Worm (Caenorhabditis elegans) whole organism, L1 larva: ENCODE measurements around the gene golg-2.

Source experiments
- C04F5.9 ChIP-seq: sonication (generic microtip); optimal IDR thresholded peaks from 2 replicates; lab custom pipeline; 2016; ENCODE audit warnings: missing genetic modification characterization, missing compliant biosample characterization
- C16A3.4 ChIP-seq: fragments of 150-350 bp; optimal IDR thresholded peaks from 2 replicates; lab custom pipeline; 2014; ENCODE audit warnings: missing biosample characterization, missing genetic modification characterization
- C34B4.2 ChIP-seq: sonication (generic microtip); optimal IDR thresholded peaks from 2 replicates; lab custom pipeline; 2017; ENCODE audit warnings: mild to moderate bottlenecking, missing genetic modification characterization, missing compliant biosample characterization
- Y116A8C.19 ChIP-seq: sonication (generic microtip); optimal IDR thresholded peaks from 2 replicates; lab custom pipeline; 2016; ENCODE audit warnings: missing compliant biosample characterization, missing genetic modification characterization, borderline replicate concordance
- aha-1 ChIP-seq: fragments of 150-350 bp; optimal IDR thresholded peaks from 2 replicates; lab custom pipeline; 2014; ENCODE audit warnings: missing biosample characterization, missing genetic modification characterization
- ama-1 ChIP-seq: fragments of 150-350 bp; optimal IDR thresholded peaks from 2 replicates; lab custom pipeline; 2014
- blmp-1 ChIP-seq: fragments of 150-350 bp; optimal IDR thresholded peaks from 2 replicates; lab custom pipeline; 2014; ENCODE audit warnings: missing biosample characterization, missing genetic modification characterization
- ceh-8 ChIP-seq: fragments of 200-800 bp; sonication (Bioruptor generic); optimal IDR thresholded peaks from 2 replicates; lab custom pipeline; 2018; ENCODE audit warnings: mild to moderate bottlenecking, missing genetic modification characterization, moderate library complexity, missing compliant biosample characterization
- ceh-82 ChIP-seq, 3 experiments: fragments of 150-350 bp in 1 of 3; sonication (generic microtip) in 2 of 3; optimal IDR thresholded peaks; 2 replicates each; lab custom pipeline; 2014 to 2017; ENCODE audit warnings: missing biosample characterization in 3 of 3, missing genetic modification characterization in 3 of 3
- ceh-90 ChIP-seq: sonication (generic microtip); optimal IDR thresholded peaks from 2 replicates; lab custom pipeline; 2016; ENCODE audit warnings: missing genetic modification characterization, missing compliant biosample characterization
- dpl-1 ChIP-seq, 3 experiments: fragments of 150-350 bp in 2 of 3; sonication (generic microtip) in 1 of 3; optimal IDR thresholded peaks; 2 replicates each; lab custom pipeline; 2014 to 2017; ENCODE audit warnings: missing biosample characterization in 3 of 3, missing genetic modification characterization in 3 of 3, missing genetic modification reagents in 3 of 3
- efl-1 ChIP-seq, 4 experiments: fragments of 150-350 bp; optimal IDR thresholded peaks in 3 of 4; peaks in 1 of 4; 1 replicate in 1 of 4; 2 replicates in 3 of 4; lab custom pipeline; 2014; ENCODE audit warnings: missing biosample characterization in 2 of 4, missing genetic modification characterization in 2 of 4, missing genetic modification reagents in 2 of 4
- efl-3 ChIP-seq: fragments of 200-800 bp; sonication (Bioruptor generic); optimal IDR thresholded peaks from 2 replicates; lab custom pipeline; 2018; ENCODE audit warnings: mild to moderate bottlenecking, missing genetic modification characterization, missing compliant biosample characterization
- egl-27 ChIP-seq, 2 experiments: fragments of 150-350 bp in 1 of 2; sonication (generic microtip); optimal IDR thresholded peaks; 3 replicates each; lab custom pipeline; 2017 to 2018; ENCODE audit warnings: missing biosample characterization in 2 of 2, missing genetic modification characterization in 2 of 2, missing genetic modification reagents in 2 of 2
- fkh-4 ChIP-seq: sonication (generic microtip); optimal IDR thresholded peaks from 2 replicates; lab custom pipeline; 2016; ENCODE audit warnings: missing compliant biosample characterization, missing genetic modification characterization, borderline replicate concordance
- fkh-8 ChIP-seq: sonication (generic microtip); optimal IDR thresholded peaks from 2 replicates; lab custom pipeline; 2016; ENCODE audit warnings: mild to moderate bottlenecking, missing genetic modification characterization, missing compliant biosample characterization
- hlh-4 ChIP-seq: sonication (generic microtip); optimal IDR thresholded peaks from 2 replicates; lab custom pipeline; 2016; ENCODE audit warnings: mild to moderate bottlenecking, missing genetic modification characterization, missing compliant biosample characterization
- hpl-2 ChIP-seq: fragments of 150-350 bp; optimal IDR thresholded peaks from 2 replicates; lab custom pipeline; 2014; ENCODE audit warnings: missing biosample characterization, missing genetic modification reagents, missing genetic modification characterization
- irx-1 ChIP-seq: sonication (generic microtip); optimal IDR thresholded peaks from 2 replicates; lab custom pipeline; 2016; ENCODE audit warnings: missing genetic modification characterization, missing compliant biosample characterization
- isw-1 ChIP-seq: fragments of 200-800 bp; sonication (Bioruptor generic); IDR thresholded peaks from 2 replicates; pipeline ENCODE4 v1.3.6; 2022; ENCODE audit warnings: missing genetic modification characterization, missing compliant biosample characterization
- jun-1 ChIP-seq: fragments of 150-350 bp; optimal IDR thresholded peaks from 2 replicates; lab custom pipeline; 2014; ENCODE audit warnings: missing biosample characterization, missing genetic modification reagents, missing genetic modification characterization
- lin-13 ChIP-seq: fragments of 150-350 bp; optimal IDR thresholded peaks from 2 replicates; lab custom pipeline; 2014; ENCODE audit warnings: missing biosample characterization, missing genetic modification reagents, missing genetic modification characterization
- lin-14 ChIP-seq: fragments of 200-800 bp; sonication (Bioruptor generic); optimal IDR thresholded peaks from 2 replicates; lab custom pipeline; 2018; ENCODE audit warnings: mild to moderate bottlenecking, missing genetic modification characterization, moderate library complexity, missing compliant biosample characterization
- lsy-2 ChIP-seq, 2 experiments: fragments of 150-350 bp; optimal IDR thresholded peaks; 2 replicates each; lab custom pipeline; 2014; ENCODE audit warnings: missing biosample characterization in 2 of 2, missing genetic modification characterization in 2 of 2
- mab-9 ChIP-seq: fragments of 200-800 bp; sonication (Bioruptor generic); IDR thresholded peaks from 2 replicates; pipeline ENCODE4 v1.3.6; 2022; ENCODE audit warnings: missing genetic modification reagents, missing genetic modification characterization, missing compliant biosample characterization
- mef-2 ChIP-seq: fragments of 150-350 bp; optimal IDR thresholded peaks from 2 replicates; lab custom pipeline; 2014; ENCODE audit warnings: missing biosample characterization, missing genetic modification characterization
- mep-1 ChIP-seq: fragments of 150-350 bp; optimal IDR thresholded peaks from 2 replicates; lab custom pipeline; 2014; ENCODE audit warnings: missing biosample characterization, missing genetic modification characterization
- nhr-11 ChIP-seq: fragments of 150-350 bp; optimal IDR thresholded peaks from 2 replicates; lab custom pipeline; 2014; ENCODE audit warnings: missing biosample characterization, missing genetic modification characterization
- nhr-12 ChIP-seq: sonication (generic microtip); optimal IDR thresholded peaks from 2 replicates; lab custom pipeline; 2017; ENCODE audit warnings: missing biosample characterization, missing genetic modification characterization
- nhr-28 ChIP-seq: fragments of 150-350 bp; optimal IDR thresholded peaks from 2 replicates; lab custom pipeline; 2014; ENCODE audit warnings: missing biosample characterization, missing genetic modification characterization
- nhr-47 ChIP-seq: sonication (generic microtip); optimal IDR thresholded peaks from 2 replicates; lab custom pipeline; 2016; ENCODE audit warnings: mild to moderate bottlenecking, missing genetic modification characterization, moderate library complexity, missing compliant biosample characterization
- nhr-71 ChIP-seq: sonication (generic microtip); optimal IDR thresholded peaks from 2 replicates; lab custom pipeline; 2016; ENCODE audit warnings: mild to moderate bottlenecking, missing genetic modification characterization, moderate library complexity, missing compliant biosample characterization
- nhr-76 ChIP-seq: sonication (generic microtip); optimal IDR thresholded peaks from 2 replicates; lab custom pipeline; 2017; ENCODE audit warnings: missing biosample characterization, missing genetic modification characterization
- nhr-77 ChIP-seq: fragments of 150-350 bp; optimal IDR thresholded peaks from 2 replicates; lab custom pipeline; 2014; ENCODE audit warnings: missing biosample characterization, missing genetic modification characterization
- nhr-85 ChIP-seq: sonication (generic microtip); peaks from one replicate; lab custom pipeline; 2016; ENCODE audit warnings: missing genetic modification characterization, inconsistent platforms, missing compliant biosample characterization
- nhr-90 ChIP-seq: sonication (generic microtip); optimal IDR thresholded peaks from 2 replicates; lab custom pipeline; 2016; ENCODE audit warnings: mild to moderate bottlenecking, missing genetic modification characterization, missing compliant biosample characterization; ENCODE audit not compliant: poor library complexity
- pax-3 ChIP-seq: fragments of 200-800 bp; sonication (Bioruptor generic); optimal IDR thresholded peaks from 2 replicates; lab custom pipeline; 2018; ENCODE audit warnings: mild to moderate bottlenecking, missing genetic modification characterization, moderate library complexity, missing compliant biosample characterization
- rnt-1 ChIP-seq: sonication (generic microtip); optimal IDR thresholded peaks from 2 replicates; lab custom pipeline; 2016; ENCODE audit warnings: mild to moderate bottlenecking, missing genetic modification characterization, moderate library complexity, missing compliant biosample characterization
- skn-1 ChIP-seq: fragments of 150-350 bp; optimal IDR thresholded peaks from 2 replicates; lab custom pipeline; 2014; ENCODE audit warnings: missing biosample characterization, missing genetic modification characterization
- snu-23 ChIP-seq: sonication (generic microtip); optimal IDR thresholded peaks from 2 replicates; lab custom pipeline; 2016; ENCODE audit warnings: missing genetic modification characterization, missing compliant biosample characterization
- sox-4 ChIP-seq: sonication (generic microtip); optimal IDR thresholded peaks from 2 replicates; lab custom pipeline; 2016; ENCODE audit warnings: missing genetic modification characterization, missing compliant biosample characterization
- sptf-1 ChIP-seq: fragments of 150-350 bp; optimal IDR thresholded peaks from 2 replicates; lab custom pipeline; 2014; ENCODE audit warnings: missing biosample characterization, missing genetic modification characterization
- swsn-7 ChIP-seq: sonication (generic microtip); optimal IDR thresholded peaks from 2 replicates; lab custom pipeline; 2016; ENCODE audit warnings: missing genetic modification characterization, missing compliant biosample characterization
- unc-62 ChIP-seq: fragments of 150-350 bp; optimal IDR thresholded peaks from 2 replicates; lab custom pipeline; 2014; ENCODE audit warnings: missing biosample characterization, missing genetic modification reagents, missing genetic modification characterization
- unc-86 ChIP-seq: sonication (generic microtip); optimal IDR thresholded peaks from 2 replicates; lab custom pipeline; 2016; ENCODE audit warnings: missing genetic modification characterization, missing compliant biosample characterization
- xbp-1 ChIP-seq: sonication (generic microtip); optimal IDR thresholded peaks from 2 replicates; lab custom pipeline; 2016; ENCODE audit warnings: missing genetic modification characterization, missing compliant biosample characterization
- zag-1 ChIP-seq: fragments of 150-350 bp; optimal IDR thresholded peaks from 2 replicates; lab custom pipeline; 2014; ENCODE audit warnings: missing biosample characterization, missing genetic modification characterization
- ztf-11 ChIP-seq, 2 experiments: sonication (generic microtip); optimal IDR thresholded peaks; 2 replicates each; lab custom pipeline; 2016 to 2017; ENCODE audit warnings: missing genetic modification characterization in 2 of 2, missing biosample characterization in 1 of 2, missing compliant biosample characterization in 1 of 2
- ztf-4 ChIP-seq: fragments of 150-350 bp; optimal IDR thresholded peaks from 2 replicates; lab custom pipeline; 2014; ENCODE audit warnings: missing biosample characterization, missing genetic modification characterization

Gene golg-2

ce11 chrII:4998657-4999056 lies 41.2 kb downstream of the golg-2 start, which contains the start of gene F59A6.11:
TSS of gene F59A6.11 (minus strand) at chrII:4998757.
- no peak for TF ChIP-seq efl-1 (optimal IDR thresholded peaks at IDR 0.05; lab: Kevin White, UChicago)
- peak in 1 of 2 experiments; percentile 72 for TF ChIP-seq efl-1 (GFP tag; optimal IDR thresholded peaks at IDR 0.05 in 1 of 2; lab: Kevin White, UChicago)
- no peak for TF ChIP-seq unc-62 (GFP tag; lab: Kevin White, UChicago)

ce11 chrII:4994939-4995338 lies 45.0 kb downstream of the golg-2 start, which contains the start of gene rnh-1.0:
TSS of gene rnh-1.0 (plus strand) at chrII:4995327.
- TF ChIP-seq aha-1 = no peak
- no peak for TF ChIP-seq nhr-12 (tag; lab: Kevin White, UChicago)
- no peak for TF ChIP-seq irx-1 (tag; lab: Kevin White, UChicago)
- TF ChIP-seq nhr-11 = no peak
- no peak for TF ChIP-seq jun-1 (tag; lab: Kevin White, UChicago)
- TF ChIP-seq mep-1 (tag; lab: Kevin White, UChicago) = peak; percentile 47
- TF ChIP-seq snu-23 (GFP tag; lab: Kevin White, UChicago) = peak; percentile 11
- TF ChIP-seq unc-86 (tag; lab: Kevin White, UChicago) = no peak
- no peak for TF ChIP-seq ceh-90 (tag; lab: Kevin White, UChicago)
- peak; percentile 67 for TF ChIP-seq lin-14 (GFP tag; lab: Kevin White, UChicago)
- TF ChIP-seq nhr-77 (tag; lab: Kevin White, UChicago) = no peak
- no peak for TF ChIP-seq efl-1 (optimal IDR thresholded peaks at IDR 0.05; lab: Kevin White, UChicago)
- peak; percentile 9 to 93 for TF ChIP-seq efl-1 (GFP tag; optimal IDR thresholded peaks at IDR 0.05 in 1 of 2; lab: Kevin White, UChicago)
- no peak for TF ChIP-seq Y116A8C.19 (tag; lab: Kevin White, UChicago)
- TF ChIP-seq fkh-4 (tag; lab: Kevin White, UChicago) = no peak
- TF ChIP-seq nhr-85 (tag; lab: Kevin White, UChicago) = peak; percentile 74
- TF ChIP-seq C04F5.9 (tag; lab: Kevin White, UChicago) = no peak
- no peak for TF ChIP-seq nhr-90 (tag; lab: Kevin White, UChicago)
- peak; percentile 28 for TF ChIP-seq blmp-1 (tag; lab: Kevin White, UChicago)
- no peak for TF ChIP-seq nhr-76
- no peak for TF ChIP-seq isw-1
- TF ChIP-seq sox-4 = no peak
- no peak for TF ChIP-seq egl-27 (tag; optimal IDR thresholded peaks at IDR 0.05; lab: Kevin White, UChicago)
- TF ChIP-seq efl-3 (GFP tag; lab: Kevin White, UChicago) = no peak
- TF ChIP-seq rnt-1 (tag; lab: Kevin White, UChicago) = peak; percentile 18
- TF ChIP-seq nhr-47 (tag; lab: Kevin White, UChicago) = no peak
- TF ChIP-seq mab-9 (GFP tag; lab: Robert Waterston, UW) = no peak
- no peak for TF ChIP-seq hlh-4 (tag; lab: Kevin White, UChicago)
- TF ChIP-seq C16A3.4 (tag; lab: Kevin White, UChicago) = no peak
- no peak for TF ChIP-seq mef-2 (tag; lab: Kevin White, UChicago)
- TF ChIP-seq skn-1 (tag; lab: Kevin White, UChicago) = peak; percentile 19
- no peak for TF ChIP-seq C34B4.2
- TF ChIP-seq ztf-4 (tag; lab: Kevin White, UChicago) = no peak
- no peak for TF ChIP-seq sptf-1
- no peak for TF ChIP-seq ama-1 (lab: Kevin White, UChicago)
- TF ChIP-seq hpl-2 (GFP tag; lab: Kevin White, UChicago) = no peak
- TF ChIP-seq zag-1 = no peak
- no peak for TF ChIP-seq unc-62 (GFP tag; lab: Kevin White, UChicago)
- TF ChIP-seq nhr-71 = peak; percentile 25
- TF ChIP-seq dpl-1 (GFP tag; optimal IDR thresholded peaks at IDR 0.05; lab: Kevin White, UChicago) = peak in 2 of 3 experiments; percentile 28 to 30

- TF ChIP-seq nhr-11 = no peak
- peak; percentile 53 to 74 for TF ChIP-seq lsy-2 (tag; optimal IDR thresholded peaks at IDR 0.05; lab: Kevin White, UChicago)
- TF ChIP-seq dpl-1 (GFP tag; optimal IDR thresholded peaks at IDR 0.05; lab: Kevin White, UChicago) = peak; percentile 55 to 77 (median 59)
- peak; percentile 29 for TF ChIP-seq xbp-1 (tag; lab: Kevin White, UChicago)
- TF ChIP-seq ceh-82 (tag; optimal IDR thresholded peaks at IDR 0.05; lab: Kevin White, UChicago) = peak in 1 of 3 experiments; percentile 65
- TF ChIP-seq nhr-28 (tag; lab: Kevin White, UChicago) = no peak
- TF ChIP-seq isw-1 = peak; percentile 39; the same call in 1 of the 2 replicates
- peak; percentile 16 for TF ChIP-seq fkh-8
- TF ChIP-seq nhr-71 = peak; percentile 55
- peak; percentile 12 for TF ChIP-seq swsn-7
- TF ChIP-seq ztf-11 (tag; optimal IDR thresholded peaks at IDR 0.05; lab: Kevin White, UChicago) = no peak
- TF ChIP-seq lin-13 = peak; percentile 17
- TF ChIP-seq snu-23 (GFP tag; lab: Kevin White, UChicago) = peak; percentile 47
- TF ChIP-seq pax-3 = no peak
- no peak for TF ChIP-seq ceh-8
- TF ChIP-seq ceh-90 (tag; lab: Kevin White, UChicago) = peak; percentile 62
- TF ChIP-seq nhr-76 = no peak
These were observed 46.2 kb downstream of the golg-2 start, which contains the start of the genes eif-1 and vps-24 for ce11 chrII:4993530-4994192. TSS of gene eif-1 (minus strand) at chrII:4993580. TSS of gene vps-24 (plus strand) at chrII:4993998.
